Fruit fly (Drosophila melanogaster) whole organism: ENCODE results near the gene pxb.
A peak's percentile ranks its signal among the peaks of the same experiment; 100 is the strongest.

Experiments used
- CG8478 ChIP-seq: fragments of >200 bp; optimal IDR thresholded peaks from 2 replicates; lab custom pipeline; 2018; ENCODE audit warnings: inconsistent platforms
- Dll ChIP-seq: fragments of >200 bp; optimal IDR thresholded peaks from 2 replicates; lab custom pipeline; 2017
- EcR ChIP-seq, 2 experiments: fragments of >200 bp; optimal IDR thresholded peaks; 2 replicates each; lab custom pipeline; 2017; ENCODE audit warnings: missing biosample characterization in 2 of 2, missing genetic modification characterization in 2 of 2, missing genetic modification reagents in 2 of 2
- pan ChIP-seq: fragments of >200 bp; optimal IDR thresholded peaks from 2 replicates; lab custom pipeline; 2017
- psq ChIP-seq: fragments of >200 bp; optimal IDR thresholded peaks from 2 replicates; lab custom pipeline; 2017
- usp ChIP-seq: fragments of >200 bp; optimal IDR thresholded peaks from 2 replicates; lab custom pipeline; 2017; ENCODE audit warnings: missing biosample characterization, missing genetic modification characterization, mixed read lengths

Gene pxb

dm6 chr3R:15641320-15641952 is 24.5 kb upstream of the pxb start:
- TF ChIP-seq psq (lab: Kevin White, UChicago) (no peak), Dll (lab: Kevin White, UChicago) (no peak), EcR (GFP tag; optimal IDR thresholded peaks at IDR 0.05; lab: Kevin White, UChicago) (no peak), usp (GFP tag; lab: Kevin White, UChicago) (no peak), CG8478 (no peak), pan (lab: Kevin White, UChicago) (no peak)

DNA sequence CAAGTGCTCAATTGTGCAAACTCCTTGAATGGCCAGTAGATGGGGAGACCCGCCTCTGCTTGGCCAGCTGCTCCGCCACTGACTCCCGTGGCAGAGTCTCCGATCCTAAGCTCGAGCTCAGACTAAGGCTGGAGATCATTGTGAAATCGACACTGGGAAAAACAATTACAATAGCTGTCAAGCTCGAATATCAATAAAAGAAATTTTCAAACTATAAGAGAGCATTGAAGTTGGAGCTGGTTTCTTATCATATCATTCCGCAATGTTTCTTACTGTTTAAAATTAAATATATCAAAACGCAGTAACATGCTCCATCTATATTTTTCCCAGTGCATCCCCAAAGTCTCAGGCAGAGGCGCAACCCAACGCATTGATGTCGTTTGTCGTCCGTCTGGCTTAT is 23.2 kb upstream of the pxb start:
- TF ChIP-seq pan (lab: Kevin White, UChicago) = no peak
- TF ChIP-seq CG8478 = no peak

dm6 chr3R:15644733-15645132 is 21.2 kb upstream of the pxb start:
- no peak for TF ChIP-seq pan (lab: Kevin White, UChicago)

- no peak for TF ChIP-seq psq (lab: Kevin White, UChicago)
- peak; percentile 46 for TF ChIP-seq Dll (lab: Kevin White, UChicago)
These were observed 19.0 kb upstream of the pxb start for dm6 chr3R:15646899-15647443.

DNA sequence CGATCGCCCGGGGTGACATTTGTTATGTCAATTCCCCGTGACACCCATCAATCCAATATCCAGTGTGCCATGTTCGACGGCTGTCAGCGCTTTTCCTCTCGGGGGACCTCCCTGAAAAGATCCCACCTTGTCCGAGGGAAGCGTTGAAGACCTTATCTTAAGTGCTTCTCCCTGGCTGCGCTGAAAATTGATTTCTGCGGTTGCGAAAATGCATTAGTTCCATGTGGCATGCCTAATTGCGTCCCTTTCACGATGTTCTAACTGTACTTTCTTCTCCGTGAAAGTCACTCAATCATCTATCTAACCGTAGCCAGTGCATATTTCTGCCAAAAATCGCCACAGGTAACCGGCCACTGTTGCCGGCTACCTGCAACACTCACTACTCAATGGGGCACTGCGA is 17.1 kb upstream of the pxb start:
- no peak for TF ChIP-seq usp (GFP tag; lab: Kevin White, UChicago)
- TF ChIP-seq pan (lab: Kevin White, UChicago) = no peak
- no peak for TF ChIP-seq Dll (lab: Kevin White, UChicago)
- TF ChIP-seq EcR (GFP tag; optimal IDR thresholded peaks at IDR 0.05; lab: Kevin White, UChicago) = no peak
- no peak for TF ChIP-seq psq (lab: Kevin White, UChicago)
- TF ChIP-seq CG8478 = no peak

- TF ChIP-seq usp (GFP tag; lab: Kevin White, UChicago) = no peak
- no peak for TF ChIP-seq CG8478
- TF ChIP-seq Dll (lab: Kevin White, UChicago) = no peak
These were observed 15.7 kb upstream of the pxb start for dm6 chr3R:15650250-15650649.

DNA sequence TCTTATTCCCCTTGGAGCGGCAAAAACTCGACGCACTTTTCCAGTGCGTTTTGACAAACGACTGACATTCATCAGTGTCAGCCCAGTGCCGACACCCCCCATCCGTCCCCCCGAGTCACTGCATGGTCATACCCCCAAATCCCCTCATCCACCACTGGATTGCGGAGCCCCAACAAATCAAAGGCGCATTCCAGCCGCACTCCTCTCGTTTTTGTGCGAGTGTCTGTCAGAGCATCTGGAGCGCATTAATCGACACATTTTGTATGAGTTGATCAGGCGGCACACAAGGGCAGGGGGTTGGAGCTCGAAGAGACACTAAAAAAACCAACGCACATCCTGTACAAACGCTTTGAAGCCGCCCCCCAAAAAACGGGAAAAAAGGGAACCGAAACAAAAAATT is 15.3 kb upstream of the pxb start:
- TF ChIP-seq Dll (lab: Kevin White, UChicago) (peak; percentile 9), usp (GFP tag; lab: Kevin White, UChicago) (no peak), EcR (GFP tag; optimal IDR thresholded peaks at IDR 0.05; lab: Kevin White, UChicago) (no peak), psq (lab: Kevin White, UChicago) (no peak)

dm6 chr3R:15651770-15652410 is 14.1 kb upstream of the pxb start:
- TF ChIP-seq psq (lab: Kevin White, UChicago) (no peak), Dll (lab: Kevin White, UChicago) (peak; percentile 79)

- TF ChIP-seq EcR (GFP tag; optimal IDR thresholded peaks at IDR 0.05; lab: Kevin White, UChicago) (no peak), usp (GFP tag; lab: Kevin White, UChicago) (no peak), psq (lab: Kevin White, UChicago) (no peak), pan (lab: Kevin White, UChicago) (no peak), Dll (lab: Kevin White, UChicago) (no peak), CG8478 (no peak)
These were observed 13.2 kb upstream of the pxb start for dm6 chr3R:15652632-15653248.

DNA sequence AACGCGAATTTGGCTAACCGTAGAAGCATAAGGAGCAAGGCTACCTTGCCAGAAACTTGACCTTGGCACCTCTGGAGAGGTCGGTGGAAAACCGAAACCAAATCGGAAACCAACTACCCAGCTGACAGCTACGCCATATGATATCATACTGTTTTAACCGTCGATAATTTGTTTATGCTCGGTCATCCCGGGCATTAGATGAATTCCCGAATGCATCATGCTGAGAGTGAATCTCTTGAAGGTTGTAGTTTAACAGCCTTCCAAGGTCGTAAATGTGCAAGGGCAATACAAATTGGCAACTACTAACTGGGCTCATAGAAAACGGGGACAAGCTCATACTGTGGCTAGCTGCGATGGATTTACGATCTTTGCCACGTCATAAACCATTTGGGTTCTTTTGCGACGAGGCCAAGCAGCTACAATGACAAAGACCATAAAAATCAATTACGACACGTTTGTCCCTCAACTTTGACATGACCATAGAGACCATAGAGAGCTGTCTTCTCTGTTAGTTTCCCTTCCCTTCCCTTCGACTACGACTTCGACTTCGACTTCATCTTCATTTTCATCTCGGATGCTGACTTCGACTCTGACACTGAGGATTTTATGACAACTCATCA is 12.1 kb upstream of the pxb start:
- TF ChIP-seq psq (lab: Kevin White, UChicago) = no peak
- TF ChIP-seq EcR (GFP tag; optimal IDR thresholded peaks at IDR 0.05; lab: Kevin White, UChicago) = no peak
- TF ChIP-seq CG8478 = no peak
- no peak for TF ChIP-seq Dll (lab: Kevin White, UChicago)
- no peak for TF ChIP-seq pan (lab: Kevin White, UChicago)
- TF ChIP-seq usp (GFP tag; lab: Kevin White, UChicago) = no peak

dm6 chr3R:15654870-15655269 is 11.1 kb upstream of the pxb start:
- TF ChIP-seq usp (GFP tag; lab: Kevin White, UChicago) (no peak), pan (lab: Kevin White, UChicago) (no peak), CG8478 (no peak), Dll (lab: Kevin White, UChicago) (no peak), EcR (GFP tag; optimal IDR thresholded peaks at IDR 0.05; lab: Kevin White, UChicago) (no peak), psq (lab: Kevin White, UChicago) (no peak)

dm6 chr3R:15655415-15655814 is 10.6 kb upstream of the pxb start:
- no peak for TF ChIP-seq CG8478
